Fruit fly (Drosophila melanogaster) ovary, adult (tissue): ENCODE results near the gene Sos.
A peak's percentile ranks its signal among the peaks of the same experiment; 100 is the strongest.

Experiments used
- CG17801 ChIP-seq: fragments of 200-800 bp; optimal IDR thresholded peaks from 2 replicates; lab custom pipeline; 2019; ENCODE audit warnings: missing biosample characterization, mild to moderate bottlenecking, missing genetic modification characterization, moderate library complexity; ENCODE audit not compliant: partially characterized antibody

The Sos gene

DNA sequence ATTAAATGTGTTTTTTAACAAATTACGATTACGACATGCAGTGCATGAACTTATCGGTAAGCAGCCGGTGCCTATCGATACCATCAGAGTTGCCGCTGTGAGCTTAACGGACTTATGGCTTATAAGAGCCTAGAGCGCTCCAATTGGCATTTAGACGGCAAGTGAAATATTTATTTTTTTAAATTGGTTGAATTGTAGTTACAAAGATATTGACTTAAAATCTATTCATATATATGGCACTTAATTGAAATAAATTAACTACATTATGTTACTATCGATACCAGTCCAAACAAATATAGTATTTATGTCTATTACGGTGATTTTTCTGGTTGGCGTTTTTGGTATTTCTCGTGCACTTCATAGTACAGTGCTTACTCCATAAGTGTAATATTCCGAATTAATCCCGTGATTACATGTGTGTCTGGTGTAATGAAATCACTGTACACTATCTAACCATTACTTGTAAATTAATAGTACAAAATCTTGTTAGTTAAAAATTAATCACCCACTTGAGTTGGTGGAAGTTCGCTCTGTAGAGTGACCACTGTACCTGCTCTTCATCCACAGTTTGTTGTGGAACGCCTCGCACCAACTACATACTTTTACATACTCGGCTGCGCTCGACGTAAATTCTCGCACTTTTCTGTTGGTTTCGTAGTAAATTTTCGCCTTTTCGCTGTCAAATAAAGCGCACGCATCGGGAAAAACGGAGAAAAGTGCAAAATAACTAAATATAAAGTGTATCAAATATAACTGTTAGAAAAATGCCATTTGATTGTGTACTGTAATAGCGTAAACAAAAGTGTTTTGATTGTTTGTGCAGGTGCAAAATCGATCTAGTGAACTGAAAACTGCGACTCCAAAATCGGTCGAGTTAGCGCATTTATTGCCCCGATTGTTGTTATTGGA lies 21.6 kb downstream of the Sos start, which contains the start of the genes mRpS23 and CenG1A:
mRpS23 (minus strand) TSS at position 71 of the 909 bp plus-strand sequence.
CenG1A (plus strand) TSS at position 563 of the 909 bp plus-strand sequence.
- peak; percentile 100 for TF ChIP-seq CG17801 (GFP tag; lab: Kevin White, UChicago)

DNA sequence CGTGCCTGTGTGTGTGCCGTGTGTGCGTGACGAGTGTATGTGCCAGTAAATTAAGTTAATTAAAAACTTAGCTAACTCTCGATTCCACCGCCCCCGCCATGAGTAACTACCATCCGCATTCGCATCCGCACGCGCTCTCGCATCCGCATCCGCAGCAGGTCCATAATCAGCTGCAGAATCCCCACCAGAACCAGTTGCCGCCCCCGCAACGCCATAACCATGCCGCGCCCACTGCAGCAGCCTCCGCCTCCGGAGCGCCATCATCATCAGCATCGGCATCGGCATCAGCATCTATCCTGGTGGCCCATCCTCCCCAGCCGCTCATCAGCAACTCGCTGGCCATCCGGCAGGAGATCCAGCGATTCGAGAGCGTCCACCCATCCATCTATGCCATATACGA lies 22.3 kb downstream of the Sos start:
- no peak for TF ChIP-seq CG17801 (GFP tag; lab: Kevin White, UChicago)

DNA sequence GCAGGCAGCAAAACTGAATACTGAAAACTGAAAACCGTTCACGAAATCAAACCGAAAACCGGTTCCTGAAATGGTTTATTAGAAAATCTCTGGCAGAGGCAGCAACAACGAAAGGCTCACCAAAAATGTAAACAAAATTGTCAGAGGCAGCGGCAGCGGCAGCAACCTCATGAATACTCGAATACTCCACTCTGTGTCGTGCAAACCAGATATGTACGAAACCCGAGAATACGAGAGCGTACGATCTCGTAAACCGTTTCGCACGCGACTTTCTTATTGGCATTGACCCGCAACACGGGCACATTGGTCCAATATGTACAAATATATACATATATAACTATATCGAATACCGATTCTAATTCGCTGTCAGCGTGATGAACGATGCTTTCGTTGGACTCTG lies 24.0 kb downstream of the Sos start:
- TF ChIP-seq CG17801 (GFP tag; lab: Kevin White, UChicago): no peak

DNA sequence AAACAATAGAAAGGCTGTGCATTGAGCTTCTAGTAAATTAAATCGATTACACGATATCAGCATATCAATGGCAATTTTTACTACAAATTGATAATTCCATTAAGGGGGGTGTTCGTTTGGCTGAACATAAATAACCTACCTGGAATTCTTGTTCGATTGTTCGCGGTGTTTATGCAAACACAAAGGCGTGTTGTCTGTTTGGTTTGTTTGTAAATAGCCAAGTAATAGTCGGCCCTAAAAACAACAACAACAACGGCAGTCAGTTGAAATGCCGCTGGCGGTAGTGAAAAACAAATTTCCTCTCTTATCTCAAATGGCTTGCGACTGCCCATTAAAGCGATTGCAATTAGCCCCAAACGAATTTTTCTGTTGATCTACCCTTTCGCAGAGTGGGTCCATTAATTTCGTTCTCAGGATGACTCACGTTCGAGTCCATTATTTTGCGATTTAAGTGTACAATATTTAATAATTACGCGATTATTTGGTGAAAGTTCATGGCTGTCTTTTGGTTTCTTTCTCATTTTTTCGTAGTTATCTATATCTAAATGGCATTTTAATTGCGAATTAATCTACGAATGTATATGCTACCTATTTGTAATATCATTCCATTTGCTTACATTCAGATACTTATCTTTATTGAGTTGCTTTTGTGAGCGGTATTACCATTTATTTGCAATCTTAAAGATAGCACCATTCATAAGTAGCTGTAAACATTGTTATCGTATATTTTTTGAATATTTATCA lies 25.2 kb downstream of the Sos start:
- peak; percentile 78 for TF ChIP-seq CG17801 (GFP tag; lab: Kevin White, UChicago)

DNA sequence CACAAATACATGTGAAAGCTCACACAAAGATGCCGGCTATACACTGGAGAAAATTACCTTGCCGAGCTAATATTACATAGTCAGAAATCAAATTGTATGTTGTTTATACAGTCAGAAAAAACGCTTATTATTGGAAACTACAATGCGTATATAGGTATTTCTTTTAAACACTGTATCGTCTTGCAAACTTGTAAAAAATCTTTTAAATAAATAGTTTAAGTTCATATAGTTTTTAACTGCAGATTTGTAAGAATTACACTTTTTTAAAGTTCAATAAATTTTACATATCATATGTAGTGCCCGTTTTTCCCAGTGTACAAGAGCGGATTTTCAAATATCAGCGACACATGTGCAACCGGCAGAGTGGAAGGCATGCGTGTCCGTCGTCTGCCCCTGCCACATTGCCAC lies 26.1 kb downstream of the Sos start:
- TF ChIP-seq CG17801 (GFP tag; lab: Kevin White, UChicago): peak; percentile 72

DNA sequence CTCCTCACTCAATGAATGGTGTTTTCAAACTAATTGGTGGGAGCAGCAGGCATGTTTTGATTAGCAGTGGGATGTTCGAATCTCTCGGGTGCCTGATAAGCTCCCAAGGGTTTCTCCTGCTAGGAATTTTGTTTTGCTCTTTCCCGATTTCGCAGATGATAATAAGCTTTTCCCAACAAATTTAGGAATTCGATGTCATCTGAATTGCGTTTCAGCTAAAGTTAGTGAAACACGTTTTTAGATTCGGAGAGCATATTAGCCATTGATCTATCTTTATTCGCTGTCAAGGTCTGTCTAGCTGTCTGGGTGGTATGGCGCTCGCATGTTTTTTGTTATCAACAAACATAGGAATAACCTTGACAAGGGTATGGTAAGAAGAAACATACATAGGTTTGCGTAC lies 27.9 kb downstream of the Sos start, which contains the start of gene CG33307:
CG33307 (minus strand) TSS at position 13 of the 400 bp plus-strand sequence.
- no peak for TF ChIP-seq CG17801 (GFP tag; lab: Kevin White, UChicago)

DNA sequence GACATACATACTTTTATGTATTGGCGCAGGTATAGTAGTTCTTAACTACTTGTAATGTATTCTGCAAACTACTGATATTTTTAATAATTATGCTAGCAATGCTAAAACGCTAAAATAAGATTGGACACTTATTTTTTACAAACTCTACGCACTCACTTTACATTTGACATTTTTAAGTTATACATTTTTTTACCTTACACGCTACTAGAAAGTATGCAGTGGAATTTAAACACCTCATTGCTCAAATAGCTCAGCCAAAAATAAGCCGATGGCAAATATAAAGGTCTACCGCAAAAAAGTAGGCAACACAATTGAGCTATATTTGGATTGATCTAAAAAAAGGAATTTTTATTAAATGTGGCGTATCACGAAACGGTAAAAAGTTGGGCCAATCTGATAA lies 28.5 kb downstream of the Sos start:
- no peak for TF ChIP-seq CG17801 (GFP tag; lab: Kevin White, UChicago)

DNA sequence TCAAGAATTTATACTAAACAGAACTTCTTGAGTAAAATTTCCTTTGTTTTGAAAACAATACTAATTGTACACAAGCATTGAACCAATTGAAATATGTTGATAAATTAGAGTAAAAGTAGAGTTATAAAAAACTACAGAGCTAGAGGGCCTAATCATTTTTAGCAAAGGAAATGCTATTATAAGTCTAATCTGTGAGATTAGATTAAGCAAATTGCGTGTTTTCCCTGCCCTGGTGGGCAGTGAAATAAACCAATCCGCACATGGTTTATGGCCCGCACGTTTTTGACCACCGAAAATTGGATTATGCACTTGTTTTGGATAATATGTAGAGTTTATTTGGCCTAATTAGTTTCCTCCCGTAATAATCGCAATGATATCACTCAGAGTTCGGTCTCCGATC lies 29.0 kb downstream of the Sos start:
- TF ChIP-seq CG17801 (GFP tag; lab: Kevin White, UChicago): no peak

DNA sequence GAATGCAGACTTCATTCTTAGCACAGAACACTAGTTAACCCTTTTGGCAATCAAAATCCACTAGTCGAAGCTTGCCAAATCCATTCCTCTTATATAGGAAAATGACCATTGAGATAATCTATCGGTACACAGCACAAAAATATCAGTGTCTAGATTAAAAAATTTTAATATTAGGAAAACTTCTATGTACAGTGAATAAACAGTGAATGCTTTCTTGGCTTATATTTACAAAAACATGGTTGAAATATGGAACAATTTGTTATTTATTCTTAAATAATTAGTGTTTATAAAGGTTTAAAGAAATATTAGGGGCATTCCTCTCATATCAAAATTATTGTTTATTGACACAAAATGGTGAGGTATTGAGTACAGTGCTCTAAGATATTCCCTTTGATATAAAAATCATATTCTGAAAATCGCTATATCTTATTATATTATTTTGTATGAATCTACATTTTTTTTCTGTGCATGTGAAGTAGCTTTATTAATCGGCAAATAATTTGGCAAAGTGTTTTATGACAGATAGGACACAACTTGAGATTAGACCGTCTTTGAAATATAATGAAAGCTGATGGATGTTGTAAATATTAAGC lies 30.2 kb downstream of the Sos start, which contains the start of gene CG33306:
CG33306 (minus strand) TSS at position 51 of the 593 bp plus-strand sequence.
- no peak for TF ChIP-seq CG17801 (GFP tag; lab: Kevin White, UChicago)

DNA sequence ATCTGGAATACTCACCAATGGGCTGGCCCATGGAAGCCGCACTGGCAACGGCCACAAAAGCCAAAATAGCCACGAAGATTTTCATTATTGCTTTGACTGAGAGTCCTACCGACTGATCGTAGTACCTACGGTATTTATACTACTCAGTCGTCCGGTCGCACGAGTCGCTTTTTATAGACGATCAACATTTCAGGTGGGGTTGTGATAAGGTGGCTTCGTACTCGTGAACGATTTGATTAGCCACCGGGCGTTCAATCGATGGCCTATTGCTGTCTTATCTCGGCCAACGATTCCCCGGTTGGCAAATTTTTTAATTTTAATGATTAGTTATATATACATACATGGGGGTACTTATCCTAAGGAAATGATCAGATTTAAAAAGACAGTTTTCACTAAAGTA lies 31.6 kb downstream of the Sos start, which contains the start of gene CG8997:
CG8997 (minus strand) TSS at position 148 of the 400 bp plus-strand sequence.
- no peak for TF ChIP-seq CG17801 (GFP tag; lab: Kevin White, UChicago)

DNA sequence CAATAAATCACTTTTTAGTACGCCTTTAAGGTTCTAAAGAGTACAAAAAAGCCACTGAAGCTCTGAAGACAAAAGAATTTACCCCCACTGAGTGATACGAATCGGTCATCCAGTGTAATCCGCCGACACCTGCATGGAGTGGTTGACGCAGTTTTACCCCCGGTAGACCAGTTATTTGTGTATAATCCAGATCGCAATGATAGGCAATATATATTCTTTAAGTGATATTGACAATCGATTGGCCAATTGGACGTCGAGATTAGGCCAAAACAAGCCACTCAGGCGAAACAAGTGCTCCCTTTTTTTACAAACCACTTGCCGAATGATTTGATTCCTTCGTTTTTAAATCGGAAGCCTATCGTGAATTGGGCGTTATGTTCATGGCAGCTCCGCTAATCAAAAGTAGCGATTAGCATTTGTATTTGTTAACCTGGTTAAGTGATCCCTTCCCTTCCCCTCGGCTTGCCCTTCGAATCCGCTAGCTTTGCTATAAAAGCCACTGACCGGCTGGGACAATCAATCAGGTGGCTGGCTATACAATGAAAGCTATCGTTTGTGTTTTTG lies 32.7 kb downstream of the Sos start, which contains the start of gene CG7916:
CG7916 (plus strand) TSS at position 514 of the 564 bp plus-strand sequence.
- no peak for TF ChIP-seq CG17801 (GFP tag; lab: Kevin White, UChicago)

DNA sequence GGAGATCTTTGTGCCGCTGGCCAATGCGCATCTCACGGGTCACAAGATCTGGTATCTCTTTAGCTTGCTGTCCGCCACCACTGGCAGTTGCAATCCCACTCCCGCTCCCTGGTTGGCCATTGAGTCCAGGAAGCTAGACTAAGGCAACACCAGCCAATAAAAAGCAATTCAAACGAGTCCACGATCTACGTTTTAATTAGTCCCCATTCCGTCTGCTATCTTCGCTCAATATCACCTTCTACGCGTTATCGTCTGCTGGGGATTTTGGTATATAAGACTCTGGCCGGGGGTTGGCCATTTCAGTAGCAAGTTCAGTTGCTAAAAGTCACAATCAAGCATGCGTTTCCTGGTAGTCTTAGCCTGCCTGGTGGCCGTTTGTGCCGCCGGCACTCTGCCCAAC lies 34.0 kb downstream of the Sos start, which contains the start of gene CG7953:
CG7953 (plus strand) TSS at position 301 of the 400 bp plus-strand sequence.
- no peak for TF ChIP-seq CG17801 (GFP tag; lab: Kevin White, UChicago)

DNA sequence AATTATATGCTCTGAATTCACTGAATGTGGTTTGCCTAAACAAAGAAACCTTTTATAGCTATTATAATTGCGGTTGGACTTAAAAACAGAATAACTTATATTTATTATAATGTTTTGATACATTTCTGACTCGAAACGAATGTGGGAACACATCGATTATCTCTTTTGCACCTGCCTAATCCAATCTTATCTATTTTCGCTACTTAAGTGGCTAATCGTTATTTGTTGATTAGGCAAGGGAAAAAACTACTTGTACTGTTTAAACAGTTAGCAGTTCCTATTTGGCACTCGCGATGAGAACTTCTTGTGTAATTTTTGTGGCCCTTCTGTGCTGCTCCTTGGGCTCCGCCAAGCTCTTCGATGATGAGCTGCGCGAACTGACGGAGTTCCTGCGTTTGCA lies 35.5 kb downstream of the Sos start, which contains the start of gene CG7968:
CG7968 (plus strand) TSS at position 276 of the 400 bp plus-strand sequence.
- no peak for TF ChIP-seq CG17801 (GFP tag; lab: Kevin White, UChicago)

DNA sequence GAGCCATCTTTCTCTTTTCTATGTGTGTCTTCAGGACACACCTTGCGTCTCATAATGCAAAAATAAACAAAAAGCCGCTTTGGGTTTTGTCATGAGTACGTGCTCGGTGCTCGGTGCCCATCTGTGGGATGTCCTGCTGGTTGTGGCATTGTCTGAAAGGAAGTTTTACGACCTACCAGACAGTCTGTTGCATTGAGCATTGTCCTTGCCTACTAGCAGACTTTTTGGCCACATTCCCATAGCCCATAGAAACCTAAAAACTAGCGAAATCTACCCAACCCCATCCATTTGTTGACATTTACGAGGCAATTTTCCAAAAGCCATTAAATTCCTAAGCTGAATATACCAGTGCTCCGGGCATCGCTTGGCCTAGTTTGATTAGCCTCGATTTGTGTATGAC lies 37.5 kb downstream of the Sos start:
- TF ChIP-seq CG17801 (GFP tag; lab: Kevin White, UChicago): no peak
